Worm (Caenorhabditis elegans) whole organism, L4 larva: ENCODE measurements around the gene ccep-97.

ENCODE experiments used
- F26F4.8 ChIP-seq: fragments of 200-800 bp; sonication (Bioruptor generic); conservative IDR thresholded peaks from 2 replicates; pipeline ENCODE4 v1.3.6; 2022; ENCODE audit warnings: missing genetic modification characterization, missing compliant biosample characterization
- F37D6.2 ChIP-seq: sonication (generic microtip); optimal IDR thresholded peaks from 2 replicates; lab custom pipeline; 2016; ENCODE audit warnings: mild to moderate bottlenecking, missing genetic modification characterization, missing compliant biosample characterization
- F44E2.7 ChIP-seq: fragments of 200-800 bp; sonication (Bioruptor generic); IDR thresholded peaks from 2 replicates; pipeline ENCODE4 v2.1.2; 2022; ENCODE audit warnings: missing genetic modification characterization, missing compliant biosample characterization
- R02D3.7 ChIP-seq: fragments of 150-350 bp; sonication (generic microtip); optimal IDR thresholded peaks from 3 replicates; lab custom pipeline; 2014; ENCODE audit warnings: missing biosample characterization, missing genetic modification characterization
- T20F7.1 ChIP-seq: fragments of 200-800 bp; sonication (Bioruptor generic); optimal IDR thresholded peaks from 2 replicates; lab custom pipeline; 2018; ENCODE audit warnings: mild to moderate bottlenecking, missing genetic modification characterization, missing compliant biosample characterization
- T26A8.4 ChIP-seq: fragments of 200-800 bp; sonication (Bioruptor generic); IDR thresholded peaks from 2 replicates; pipeline ENCODE4 v1.3.6; 2022; ENCODE audit warnings: missing genetic modification characterization, missing compliant biosample characterization
- Y105C5A.15 ChIP-seq: fragments of 200-800 bp; sonication (Bioruptor generic); IDR thresholded peaks from 2 replicates; pipeline ENCODE4 v1.3.6; 2022; ENCODE audit warnings: missing genetic modification characterization, missing compliant biosample characterization
- Y75B8A.6 ChIP-seq: fragments of 200-800 bp; sonication (Bioruptor generic); IDR thresholded peaks from 2 replicates; pipeline ENCODE4 v1.3.6; 2022; ENCODE audit warnings: missing genetic modification reagents, missing genetic modification characterization, missing compliant biosample characterization
- aha-1 ChIP-seq: fragments of 150-350 bp; peaks from one replicate; lab custom pipeline; 2014; ENCODE audit warnings: missing biosample characterization, missing genetic modification characterization
- aly-2 ChIP-seq: sonication (generic microtip); optimal IDR thresholded peaks from 2 replicates; lab custom pipeline; 2018; ENCODE audit warnings: missing biosample characterization, missing genetic modification characterization
- ama-1 ChIP-seq: fragments of 150-350 bp; optimal IDR thresholded peaks from 2 replicates; lab custom pipeline; 2014; ENCODE audit warnings: inconsistent platforms, mixed read lengths
- ceh-20 ChIP-seq: fragments of 200-800 bp; sonication (Bioruptor generic); IDR thresholded peaks from 2 replicates; pipeline ENCODE4 v1.3.6; 2022; ENCODE audit warnings: missing genetic modification reagents, missing genetic modification characterization, missing compliant biosample characterization
- ces-1 ChIP-seq: fragments of 150-350 bp; sonication (generic microtip); optimal IDR thresholded peaks from 4 replicates; lab custom pipeline; 2014; ENCODE audit warnings: missing biosample characterization, missing genetic modification reagents, missing genetic modification characterization
- cey-2 ChIP-seq: sonication (generic microtip); optimal IDR thresholded peaks from 3 replicates; lab custom pipeline; 2017; ENCODE audit warnings: missing genetic modification characterization, mild to moderate bottlenecking, missing compliant biosample characterization, antibody characterized with exemption, borderline replicate concordance; ENCODE audit not compliant: insufficient read depth
- daf-12 ChIP-seq: fragments of 150-350 bp; optimal IDR thresholded peaks from 2 replicates; lab custom pipeline; 2014; ENCODE audit warnings: missing biosample characterization, missing genetic modification reagents, missing genetic modification characterization
- daf-8 ChIP-seq: fragments of 200-800 bp; sonication (Bioruptor generic); IDR thresholded peaks from 2 replicates; pipeline ENCODE4 v1.3.6; 2022; ENCODE audit warnings: missing genetic modification characterization, missing compliant biosample characterization
- dmd-9 ChIP-seq: fragments of 200-800 bp; sonication (Bioruptor generic); IDR thresholded peaks from 2 replicates; pipeline ENCODE4 v1.3.6; 2022; ENCODE audit warnings: missing genetic modification reagents, missing genetic modification characterization, missing compliant biosample characterization
- duxl-1 ChIP-seq: sonication (generic microtip); optimal IDR thresholded peaks from 2 replicates; lab custom pipeline; 2016; ENCODE audit warnings: mild to moderate bottlenecking, missing genetic modification characterization, moderate library complexity, missing compliant biosample characterization; ENCODE audit not compliant: poor library complexity
- egl-27 ChIP-seq: sonication (generic microtip); optimal IDR thresholded peaks from 3 replicates; lab custom pipeline; 2017; ENCODE audit warnings: missing biosample characterization, missing genetic modification reagents, missing genetic modification characterization
- egl-43 ChIP-seq: fragments of 200-800 bp; sonication (Bioruptor generic); IDR thresholded peaks from 2 replicates; pipeline ENCODE4 v1.3.6; 2022; ENCODE audit warnings: missing genetic modification reagents, missing genetic modification characterization, missing compliant biosample characterization
- fos-1 ChIP-seq: fragments of 150-350 bp; optimal IDR thresholded peaks from 2 replicates; lab custom pipeline; 2014; ENCODE audit warnings: missing biosample characterization, missing genetic modification characterization
- gei-8 ChIP-seq: fragments of 200-800 bp; sonication (Bioruptor generic); optimal IDR thresholded peaks from 2 replicates; lab custom pipeline; 2018; ENCODE audit warnings: mild to moderate bottlenecking, missing genetic modification characterization, missing compliant biosample characterization
- hif-1 ChIP-seq, 2 experiments: sonication (generic microtip); optimal IDR thresholded peaks; 2 replicates each; lab custom pipeline; 2016 to 2017; ENCODE audit warnings: missing compliant biosample characterization in 2 of 2, missing genetic modification characterization in 2 of 2, missing genetic modification reagents in 2 of 2, missing genotype in 2 of 2, mild to moderate bottlenecking in 1 of 2
- hmg-1.1 ChIP-seq: fragments of 200-800 bp; sonication (Bioruptor generic); IDR thresholded peaks from 2 replicates; pipeline ENCODE4 v1.3.6; 2022; ENCODE audit warnings: missing genetic modification reagents, missing genetic modification characterization, missing compliant biosample characterization
- lin-13 ChIP-seq: fragments of 150-350 bp; optimal IDR thresholded peaks from 2 replicates; lab custom pipeline; 2014; ENCODE audit warnings: missing biosample characterization, missing genetic modification reagents, missing genetic modification characterization
- lin-15B ChIP-seq: fragments of 150-350 bp; sonication (generic microtip); optimal IDR thresholded peaks from 3 replicates; lab custom pipeline; 2014; ENCODE audit warnings: missing biosample characterization, missing genetic modification characterization
- lin-29 ChIP-seq: fragments of 200-800 bp; sonication (Bioruptor generic); IDR thresholded peaks from 2 replicates; pipeline ENCODE4 v1.3.6; 2022; ENCODE audit warnings: missing genetic modification reagents, missing genetic modification characterization, missing compliant biosample characterization
- lin-38 ChIP-seq: fragments of 200-800 bp; sonication (Bioruptor generic); IDR thresholded peaks from 2 replicates; pipeline ENCODE4 v1.3.6; 2022; ENCODE audit warnings: missing genetic modification reagents, missing genetic modification characterization, missing compliant biosample characterization
- madf-5 ChIP-seq, 2 experiments: fragments of 200-800 bp; sonication (Bioruptor generic); IDR thresholded peaks; 2 replicates each; pipeline ENCODE4 v1.3.6; 2022; ENCODE audit warnings: missing compliant biosample characterization in 2 of 2, missing genetic modification characterization in 2 of 2
- madf-9 ChIP-seq: fragments of 200-800 bp; sonication (Bioruptor generic); conservative IDR thresholded peaks from 2 replicates; pipeline ENCODE4 v1.3.6; 2022; ENCODE audit warnings: missing genetic modification reagents, missing genetic modification characterization, missing compliant biosample characterization
- mdt-29 ChIP-seq: fragments of 200-800 bp; sonication (Bioruptor generic); IDR thresholded peaks from 2 replicates; pipeline ENCODE4 v1.3.6; 2022; ENCODE audit warnings: missing genetic modification reagents, missing genetic modification characterization, missing compliant biosample characterization
- mep-1 ChIP-seq: fragments of 150-350 bp; sonication (generic microtip); optimal IDR thresholded peaks from 3 replicates; lab custom pipeline; 2014; ENCODE audit warnings: missing biosample characterization, missing genetic modification characterization
- mes-2 ChIP-seq: sonication (generic microtip); optimal IDR thresholded peaks from 2 replicates; lab custom pipeline; 2016; ENCODE audit warnings: missing genotype, mild to moderate bottlenecking, missing genetic modification characterization, missing compliant biosample characterization; ENCODE audit not compliant: poor library complexity, severe bottlenecking
- mxl-3 ChIP-seq: fragments of 200-800 bp; sonication (Bioruptor generic); optimal IDR thresholded peaks from 2 replicates; lab custom pipeline; 2018; ENCODE audit warnings: mild to moderate bottlenecking, missing genetic modification characterization, missing compliant biosample characterization
- nhr-11 ChIP-seq: fragments of 150-350 bp; optimal IDR thresholded peaks from 2 replicates; lab custom pipeline; 2014; ENCODE audit warnings: missing biosample characterization, missing genetic modification characterization
- nhr-42 ChIP-seq: fragments of 200-800 bp; sonication (Bioruptor generic); IDR thresholded peaks from 2 replicates; pipeline ENCODE4 v1.3.6; 2022; ENCODE audit warnings: missing genetic modification characterization, missing compliant biosample characterization
- nhr-48 ChIP-seq: sonication (generic microtip); optimal IDR thresholded peaks from 2 replicates; lab custom pipeline; 2016; ENCODE audit warnings: mild to moderate bottlenecking, missing genetic modification characterization, missing compliant biosample characterization
- nhr-6 ChIP-seq: fragments of 150-350 bp; optimal IDR thresholded peaks from 2 replicates; lab custom pipeline; 2014; ENCODE audit warnings: missing biosample characterization, missing genetic modification characterization
- nhr-76 ChIP-seq: fragments of 150-350 bp; optimal IDR thresholded peaks from 2 replicates; lab custom pipeline; 2014; ENCODE audit warnings: missing biosample characterization, missing genetic modification characterization
- nhr-77 ChIP-seq: fragments of 150-350 bp; optimal IDR thresholded peaks from 2 replicates; lab custom pipeline; 2014; ENCODE audit warnings: missing biosample characterization, missing genetic modification characterization
- snpc-1.2 ChIP-seq: fragments of 200-800 bp; sonication (Bioruptor generic); IDR thresholded peaks from 2 replicates; pipeline ENCODE4 v1.3.6; 2022; ENCODE audit warnings: missing genetic modification reagents, missing genetic modification characterization, missing compliant biosample characterization
- snpc-4 ChIP-seq: fragments of 150-350 bp; optimal IDR thresholded peaks from 2 replicates; lab custom pipeline; 2014; ENCODE audit warnings: missing biosample characterization, missing genetic modification characterization
- spr-1 ChIP-seq: sonication (generic microtip); optimal IDR thresholded peaks from 2 replicates; lab custom pipeline; 2016; ENCODE audit warnings: mild to moderate bottlenecking, missing genetic modification characterization, missing compliant biosample characterization
- spr-3 ChIP-seq: fragments of 200-800 bp; sonication (Bioruptor generic); optimal IDR thresholded peaks from 2 replicates; lab custom pipeline; 2018; ENCODE audit warnings: mild to moderate bottlenecking, missing genetic modification characterization, missing compliant biosample characterization
- tra-1 ChIP-seq: fragments of 200-800 bp; sonication (Bioruptor generic); IDR thresholded peaks from 2 replicates; pipeline ENCODE4 v1.3.6; 2022; ENCODE audit warnings: missing genetic modification reagents, missing genetic modification characterization, missing compliant biosample characterization
- unc-39 ChIP-seq: sonication (generic microtip); optimal IDR thresholded peaks from 2 replicates; lab custom pipeline; 2017; ENCODE audit warnings: missing biosample characterization, missing genetic modification characterization
- unc-62 ChIP-seq, 3 experiments: fragments of 150-350 bp in 1 of 3; sonication (generic microtip); optimal IDR thresholded peaks in 2 of 3; peaks in 1 of 3; 1 replicate in 1 of 3; 2 replicates in 2 of 3; lab custom pipeline; 2014 to 2017; ENCODE audit warnings: missing biosample characterization in 3 of 3, missing genetic modification characterization in 3 of 3, missing genetic modification reagents in 3 of 3, missing genotype in 1 of 3
- zip-2 ChIP-seq: fragments of 150-350 bp; optimal IDR thresholded peaks from 2 replicates; lab custom pipeline; 2014; ENCODE audit warnings: missing biosample characterization, missing genetic modification characterization

The ccep-97 gene

ce11 chrV:4826710-4827380 lies 8.4 kb upstream of the ccep-97 start, which contains the start of the genes hsp-6 and C37H5.5 (continued):
- TF ChIP-seq nhr-77 (tag; lab: Kevin White, UChicago) = peak; percentile 79
- no peak for TF ChIP-seq madf-5 (GFP tag; IDR thresholded peaks at IDR 0.05; lab: Robert Waterston, UW)
- TF ChIP-seq lin-15B (tag; lab: Kevin White, UChicago) = no peak
- TF ChIP-seq fos-1 (tag; lab: Kevin White, UChicago) = no peak
- TF ChIP-seq cey-2 (tag; lab: Kevin White, UChicago) = no peak
- no peak for TF ChIP-seq gei-8 (GFP tag; lab: Kevin White, UChicago)
- TF ChIP-seq lin-38 (GFP tag; lab: Robert Waterston, UW) = peak; percentile 79
- TF ChIP-seq unc-62 (GFP tag; optimal IDR thresholded peaks at IDR 0.05 in 1 of 2; lab: Kevin White, UChicago) = peak in 1 of 2 experiments; percentile 36
- TF ChIP-seq unc-62 (tag; optimal IDR thresholded peaks at IDR 0.05; lab: Kevin White, UChicago) = no peak
- peak; percentile 68 for TF ChIP-seq T26A8.4 (GFP tag; lab: Robert Waterston, UW)
- TF ChIP-seq egl-27 (tag; lab: Kevin White, UChicago) = no peak
- TF ChIP-seq daf-8 (GFP tag; lab: Robert Waterston, UW) = no peak
- TF ChIP-seq snpc-1.2 (GFP tag; lab: Robert Waterston, UW) = no peak
- no peak for TF ChIP-seq lin-29
- TF ChIP-seq F44E2.7 (GFP tag; lab: Robert Waterston, UW) = no peak
- no peak for TF ChIP-seq daf-12
- TF ChIP-seq mep-1 = peak; percentile 92
- peak; percentile 40 for TF ChIP-seq duxl-1 (tag; lab: Kevin White, UChicago)
- TF ChIP-seq Y105C5A.15 = 0 out of 2 replicates have a peak, but pooled peaks have one; percentile 64
- peak; percentile 18 for TF ChIP-seq nhr-11 (tag; lab: Kevin White, UChicago)
- peak; percentile 70 for TF ChIP-seq spr-1 (tag; lab: Kevin White, UChicago)
- peak; percentile 66; the same call in 1 of the 2 replicates for TF ChIP-seq ceh-20
- no peak for TF ChIP-seq R02D3.7 (tag; lab: Kevin White, UChicago)
- no peak for TF ChIP-seq aly-2 (tag; lab: Kevin White, UChicago)
- 0 out of 2 replicates have a peak, but pooled peaks have one; percentile 25 for TF ChIP-seq madf-9
- TF ChIP-seq egl-43 (GFP tag; lab: Robert Waterston, UW) = no peak
- TF ChIP-seq F37D6.2 (tag; lab: Kevin White, UChicago) = no peak
- no peak for TF ChIP-seq aha-1 (tag; lab: Kevin White, UChicago)
- TF ChIP-seq ces-1 (GFP tag; lab: Kevin White, UChicago) = no peak
- no peak for TF ChIP-seq unc-39 (tag; lab: Kevin White, UChicago)
- TF ChIP-seq mxl-3 (GFP tag; lab: Kevin White, UChicago) = peak; percentile 24
- no peak for TF ChIP-seq dmd-9 (GFP tag; lab: Robert Waterston, UW)
- no peak for TF ChIP-seq snpc-4 (tag; lab: Kevin White, UChicago)
- no peak for TF ChIP-seq nhr-76
- peak; percentile 64; the same call in 1 of the 2 replicates for TF ChIP-seq nhr-42 (GFP tag; lab: Robert Waterston, UW)
- TF ChIP-seq nhr-48 (tag; lab: Kevin White, UChicago) = peak; percentile 50
- peak in 1 of 2 experiments; percentile 76 for TF ChIP-seq hif-1 (tag; optimal IDR thresholded peaks at IDR 0.05; lab: Kevin White, UChicago)

DNA sequence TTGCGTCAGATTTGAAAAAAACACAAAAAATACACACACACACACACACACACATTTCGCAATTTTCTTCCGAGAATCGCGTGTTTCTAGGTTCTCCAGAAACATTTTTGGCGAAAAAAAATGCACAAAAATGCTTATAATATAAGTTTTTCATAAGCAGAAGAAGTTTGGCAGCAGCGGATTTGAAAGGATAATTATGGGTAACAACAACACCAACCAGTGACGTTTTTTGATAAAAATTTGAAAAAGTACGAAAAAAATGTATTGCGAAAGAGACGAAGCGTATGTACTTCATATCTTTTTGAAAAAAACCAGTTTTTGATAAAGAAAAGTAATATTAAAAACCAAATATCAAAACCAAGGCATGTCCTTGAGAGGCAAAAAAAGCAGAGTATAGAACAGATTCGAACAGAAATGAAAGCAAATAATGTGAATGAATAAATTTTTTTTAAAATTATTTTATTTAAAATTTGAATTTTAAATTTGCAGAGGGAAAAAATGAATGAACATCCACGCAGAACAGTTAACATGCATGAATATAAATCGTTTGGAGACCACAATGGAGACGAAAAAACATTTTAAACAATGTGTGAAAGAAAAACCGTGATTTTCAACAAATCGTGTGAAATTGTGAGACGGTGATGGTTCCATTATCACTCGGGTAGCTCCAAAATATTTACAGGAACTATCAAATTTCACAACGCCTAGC lies 5.4 kb upstream of the ccep-97 start:
- peak; percentile 24 for TF ChIP-seq spr-3
- peak; percentile 77 for TF ChIP-seq T20F7.1 (GFP tag; lab: Kevin White, UChicago)
- no peak for TF ChIP-seq zip-2 (tag; lab: Kevin White, UChicago)
- peak; percentile 0 for TF ChIP-seq nhr-48 (tag; lab: Kevin White, UChicago)
- peak; percentile 67; the same call in 1 of the 2 replicates for TF ChIP-seq mdt-29 (GFP tag; lab: Robert Waterston, UW)
- TF ChIP-seq hmg-1.1 (GFP tag; lab: Robert Waterston, UW) = no peak
- TF ChIP-seq mes-2 = peak; percentile 9
- TF ChIP-seq nhr-77 (tag; lab: Kevin White, UChicago) = no peak
- no peak for TF ChIP-seq egl-27 (tag; lab: Kevin White, UChicago)
- TF ChIP-seq tra-1 (GFP tag; lab: Robert Waterston, UW) = no peak; the same call in 1 of the 2 replicates
- TF ChIP-seq unc-39 (tag; lab: Kevin White, UChicago) = no peak
- TF ChIP-seq ama-1 (lab: Kevin White, UChicago) = peak; percentile 54
- 0 out of 2 replicates have a peak, but pooled peaks have one; percentile 50 for TF ChIP-seq Y75B8A.6
- TF ChIP-seq nhr-11 (tag; lab: Kevin White, UChicago) = no peak
- TF ChIP-seq lin-13 = peak; percentile 34
- TF ChIP-seq nhr-6 = no peak
- TF ChIP-seq F26F4.8 (GFP tag; lab: Robert Waterston, UW) = no peak
